Fruit fly (Drosophila melanogaster): ENCODE results near the gene CG7409.

The CG7409 gene

DNA sequence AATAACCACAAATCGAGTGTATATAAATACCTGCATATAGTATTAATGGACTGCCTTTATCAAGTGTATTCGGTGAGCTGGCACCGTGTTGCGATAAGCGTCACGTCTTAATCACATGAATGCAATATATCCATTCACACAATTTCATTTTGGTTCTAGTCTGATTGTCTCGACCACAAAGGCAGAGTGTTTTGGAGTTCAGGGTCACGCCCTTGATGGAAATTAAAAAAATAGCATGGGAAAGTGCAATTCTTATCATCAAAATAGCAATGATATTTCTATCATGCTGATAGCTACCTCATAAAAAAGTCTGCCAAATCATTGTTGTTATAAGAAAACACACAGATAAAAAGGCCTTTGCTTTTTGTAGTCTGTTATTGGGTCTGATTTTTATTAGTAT is 38.6 kb downstream of the CG7409 start:
- no peak for TF ChIP-seq CG11902 (GFP tag; optimal IDR thresholded peaks at IDR 0.05)
- TF ChIP-seq OdsH (GFP tag; optimal IDR thresholded peaks at IDR 0.05), result no peak
- TF ChIP-seq CG11294 (GFP tag; IDR thresholded peaks at IDR 0.05), result no peak
- no peak for TF ChIP-seq CG8319 (GFP tag; optimal IDR thresholded peaks at IDR 0.05)
- no peak for TF ChIP-seq Ets96B (tag; optimal IDR thresholded peaks at IDR 0.05)
- no peak for TF ChIP-seq CG6276 (GFP tag; optimal IDR thresholded peaks at IDR 0.05)
- TF ChIP-seq spab (GFP tag; optimal IDR thresholded peaks at IDR 0.05), result no peak
- no peak for TF ChIP-seq net (GFP tag; optimal IDR thresholded peaks at IDR 0.05)
- TF ChIP-seq topi (GFP tag; optimal IDR thresholded peaks at IDR 0.05), result no peak
- TF ChIP-seq ss (GFP tag; optimal IDR thresholded peaks at IDR 0.05), result no peak
- peak; percentile 92 for TF ChIP-seq svp (GFP tag)
- no peak for TF ChIP-seq Blimp-1 (GFP tag; optimal IDR thresholded peaks at IDR 0.05)
- no peak for TF ChIP-seq pdm3 (GFP tag; optimal IDR thresholded peaks at IDR 0.05)
- no peak for TF ChIP-seq Hr38 (GFP tag; optimal IDR thresholded peaks at IDR 0.05)
- TF ChIP-seq Eip93F (GFP tag; optimal IDR thresholded peaks at IDR 0.05), result peak; percentile 6

DNA sequence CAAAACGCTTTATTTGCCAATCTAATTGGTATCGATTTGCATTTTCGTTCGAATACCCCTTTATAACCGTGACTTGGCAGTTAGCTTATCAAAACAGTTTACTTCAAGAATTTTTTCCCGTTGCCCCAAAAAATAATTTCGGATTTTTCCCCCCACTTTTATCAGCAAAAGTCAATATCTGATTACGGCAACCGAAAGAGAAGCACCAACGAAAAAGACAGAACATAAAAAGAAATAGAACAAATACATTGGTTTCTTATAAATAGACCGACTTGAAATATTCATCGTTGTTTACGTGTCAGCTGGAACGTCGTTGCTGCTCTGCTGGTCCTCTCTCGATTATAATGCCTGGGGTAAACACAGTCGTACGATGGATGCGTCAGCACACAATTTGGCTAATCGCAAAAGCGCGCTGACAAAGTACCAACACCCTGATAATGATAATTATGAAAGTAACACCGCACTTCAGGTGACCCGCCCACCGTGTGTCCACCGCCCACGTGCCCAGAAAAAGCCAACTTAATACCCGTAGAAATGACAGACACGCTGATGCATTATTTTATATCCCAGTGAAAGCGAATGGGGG is 47.2 kb downstream of the CG7409 start:
- TF ChIP-seq CG7368 (GFP tag; optimal IDR thresholded peaks at IDR 0.05) (no peak), Eip78C (GFP tag) (no peak), CG15336 (GFP tag; IDR thresholded peaks at IDR 0.05) (no peak), Met (GFP tag; optimal IDR thresholded peaks at IDR 0.05) (no peak), vri (GFP tag; optimal IDR thresholded peaks at IDR 0.05) (peak; percentile 82), svp (GFP tag) (peak; percentile 5), fkh (GFP tag; optimal IDR thresholded peaks at IDR 0.05) (peak; percentile 52)
